Worm (Caenorhabditis elegans): Measurements from ENCODE around the gene F07E5.8.
"Not testable (repeated sequence)": the region's sequence is repeated elsewhere in the genome, so short reads cannot be mapped to it uniquely, and the experiment has no call there.

ce11 chrII:2023514-2023913, 51.9 kb downstream of the F07E5.8 start, which contains the start of gene cya-2:
- not testable (repeated sequence) for TF ChIP-seq nhr-85 (tag); nhr-77 (tag; optimal IDR thresholded peaks at IDR 0.05)

Data from whole organism, L1 larva.